Fruit fly (Drosophila melanogaster): ENCODE results near the gene IntS6.

Gene IntS6

DNA sequence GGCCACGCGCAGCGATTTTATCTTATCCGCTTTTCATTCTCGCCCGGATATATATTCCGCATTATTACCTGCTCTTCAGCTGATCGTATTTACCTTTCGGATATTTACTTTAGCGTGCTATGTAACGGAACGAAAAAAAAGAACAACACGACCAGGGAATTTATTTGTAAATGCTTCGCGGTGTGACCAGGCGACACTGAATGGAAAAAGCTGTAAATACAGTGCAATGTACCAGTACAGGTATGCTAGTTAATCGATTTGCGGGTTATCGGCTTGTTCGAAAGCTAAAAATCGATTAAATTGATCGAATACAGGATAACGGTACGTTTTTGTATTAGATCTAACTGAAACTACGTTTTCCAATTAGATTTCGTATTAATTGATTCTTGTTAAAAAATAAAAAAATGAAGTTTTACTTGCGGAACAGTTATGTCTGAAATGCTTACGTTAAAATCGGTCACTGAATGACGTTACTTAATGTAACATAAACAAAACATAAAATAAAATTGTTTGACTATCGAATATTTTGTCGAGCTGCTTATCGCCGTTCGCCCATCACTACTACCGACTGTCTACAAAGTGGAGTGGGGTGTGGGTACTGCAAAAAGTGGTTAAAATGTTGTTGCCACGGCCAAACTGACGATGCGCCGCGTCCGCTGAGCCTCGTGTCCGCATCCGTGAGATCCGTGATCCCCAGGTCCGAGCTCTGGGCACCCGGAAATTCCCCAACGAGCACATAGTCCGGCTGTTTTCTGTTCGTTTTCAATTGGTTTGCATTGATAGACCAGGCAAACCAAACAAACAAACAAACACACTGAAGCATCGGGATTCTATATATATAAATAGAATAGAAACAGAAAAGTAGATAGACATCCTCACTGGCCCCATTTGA is 17.2 kb upstream of the IntS6 start, which contains the start of the genes MAPk-Ak2 and CG42699 (continued):
- TF ChIP-seq spab (GFP tag; optimal IDR thresholded peaks at IDR 0.05) (peak; percentile 24), Smox (GFP tag; optimal IDR thresholded peaks at IDR 0.05) (no peak), CG10669 (GFP tag; optimal IDR thresholded peaks at IDR 0.05) (peak; percentile 58), ss (GFP tag; optimal IDR thresholded peaks at IDR 0.05) (peak; percentile 65 to 80), salr (GFP tag; optimal IDR thresholded peaks at IDR 0.05) (peak in 1 of 2 experiments; percentile 26), CG31627 (GFP tag; optimal IDR thresholded peaks at IDR 0.05) (no peak), CG6854 (GFP tag; optimal IDR thresholded peaks at IDR 0.05) (peak; percentile 66), CG11902 (GFP tag; optimal IDR thresholded peaks at IDR 0.05) (no peak), pdm3 (GFP tag; optimal IDR thresholded peaks at IDR 0.05) (peak; percentile 50), Met (GFP tag; optimal IDR thresholded peaks at IDR 0.05) (peak; percentile 54), fd85E (GFP tag; optimal IDR thresholded peaks at IDR 0.05) (no peak), Eip75B (GFP tag; optimal IDR thresholded peaks at IDR 0.05) (peak; percentile 38)

DNA sequence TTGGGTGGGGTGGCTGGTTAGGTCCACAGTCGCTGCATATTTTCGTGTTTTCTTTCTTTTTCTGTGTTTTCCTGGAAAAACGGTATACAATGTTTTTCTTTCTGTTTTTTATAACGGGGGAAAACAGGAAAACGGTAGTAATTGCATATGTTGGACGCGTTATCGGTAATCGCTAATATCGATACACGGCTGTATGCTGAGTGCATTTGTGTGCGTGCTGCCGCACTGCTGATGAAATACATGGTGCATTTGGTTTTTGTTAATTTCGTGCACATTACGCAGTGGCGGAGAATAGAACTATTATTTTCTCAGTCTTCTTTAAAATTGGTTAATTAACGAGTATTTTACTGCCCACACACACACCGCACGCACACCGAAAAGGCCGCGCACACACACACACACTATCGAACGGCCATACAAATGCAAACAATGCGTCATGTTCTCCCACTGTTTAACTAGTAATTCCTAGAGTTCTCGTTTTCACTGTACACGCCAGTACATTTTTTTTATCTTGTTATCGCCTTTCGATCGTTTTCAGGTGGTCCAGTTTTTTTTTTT is 16.5 kb upstream of the IntS6 start:
- TF ChIP-seq vri (GFP tag; optimal IDR thresholded peaks at IDR 0.05) = no peak
- peak; percentile 12; the same call in 1 of the 2 replicates for TF ChIP-seq CG15336 (GFP tag; IDR thresholded peaks at IDR 0.05)
- 0 out of 3 replicates have a peak, but pooled peaks have one; percentile 5 for TF ChIP-seq CG6163 (GFP tag; IDR thresholded peaks at IDR 0.05)

DNA sequence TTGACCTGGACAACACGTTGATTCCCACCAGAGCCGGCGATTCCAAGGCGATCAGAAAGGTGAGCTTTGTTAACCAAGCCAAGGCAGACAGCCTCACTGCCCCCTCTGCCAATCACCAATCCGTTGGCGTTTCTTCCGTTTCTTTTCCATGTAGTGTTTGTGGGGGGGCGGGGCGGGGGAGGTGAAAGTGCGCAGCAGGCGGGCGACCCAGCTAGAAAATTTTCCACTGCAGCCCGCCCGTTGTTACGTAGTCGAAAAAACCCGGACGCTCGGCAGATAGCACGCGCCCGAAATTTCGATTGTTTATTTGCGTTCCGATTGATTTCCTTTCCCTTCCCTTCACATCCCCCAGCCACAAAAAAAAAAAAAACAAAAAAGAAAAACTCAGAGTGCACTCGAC is 9.1 kb upstream of the IntS6 start:
- TF ChIP-seq vri (GFP tag; optimal IDR thresholded peaks at IDR 0.05) (peak; percentile 39), CG7368 (GFP tag; optimal IDR thresholded peaks at IDR 0.05) (no peak)

DNA sequence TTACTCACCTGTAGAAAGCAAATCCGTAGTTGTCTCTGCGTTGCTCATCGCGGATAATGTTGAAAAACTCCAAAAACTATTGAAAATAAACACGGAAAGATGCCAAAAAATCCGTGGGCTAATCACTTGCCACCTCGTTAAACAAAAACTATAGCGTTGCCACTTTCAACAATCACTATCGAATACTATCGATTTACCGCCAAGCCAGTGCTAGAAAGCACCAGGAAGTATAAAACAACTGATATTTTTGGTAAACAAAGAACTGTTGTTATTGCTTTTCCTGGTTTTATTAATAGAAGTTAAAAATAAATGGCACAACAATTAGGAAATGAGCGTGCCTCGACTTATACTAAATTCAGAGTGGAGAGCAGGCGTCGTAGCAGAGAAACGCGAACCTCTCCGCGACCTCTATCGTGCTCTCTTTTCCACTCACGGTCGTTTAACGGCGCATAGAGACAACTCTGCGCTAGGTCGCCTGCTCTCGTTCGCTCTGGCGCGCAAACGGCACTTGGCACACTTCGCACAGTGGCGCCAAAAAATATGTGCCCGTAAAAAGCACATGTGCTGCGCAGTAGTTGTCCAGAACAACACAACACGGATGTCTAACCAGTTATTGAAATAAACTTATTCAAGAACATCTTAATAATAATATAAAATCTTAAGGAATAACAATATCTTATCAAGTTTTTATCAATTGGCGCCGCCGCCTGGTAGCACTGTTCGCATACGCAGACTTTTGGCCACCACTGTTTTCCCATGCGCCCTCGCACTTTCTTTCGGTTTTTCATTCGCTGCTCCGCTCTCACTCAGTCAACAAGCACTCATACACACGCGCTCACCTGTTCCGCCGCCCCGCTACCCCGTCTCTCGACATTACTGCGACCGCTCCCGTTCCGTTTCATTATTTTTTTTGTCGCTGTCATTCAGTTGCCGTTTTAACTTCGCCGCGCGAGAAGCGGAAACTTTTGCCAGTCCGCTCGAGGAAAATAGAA is 8.1 kb upstream of the IntS6 start, which contains the start of the genes lin-52 and CG15771:
TSS of gene lin-52 (minus strand) at position 122 of the 992 bp plus-strand sequence.
TSS of gene CG15771 (plus strand) at position 738 of the 992 bp plus-strand sequence.
- TF ChIP-seq achi (GFP tag; optimal IDR thresholded peaks at IDR 0.05) = peak; percentile 95
- TF ChIP-seq CG16779 (tag; optimal IDR thresholded peaks at IDR 0.05) = peak; percentile 93
- peak; percentile 95 for TF ChIP-seq CG10631 (GFP tag; optimal IDR thresholded peaks at IDR 0.05)
- peak; percentile 92 for TF ChIP-seq CG31627 (GFP tag; optimal IDR thresholded peaks at IDR 0.05)
- TF ChIP-seq CG8119 (GFP tag; IDR thresholded peaks at IDR 0.05) = peak; percentile 98
- TF ChIP-seq CG10669 (GFP tag; optimal IDR thresholded peaks at IDR 0.05) = peak; percentile 95
- TF ChIP-seq Hr4 (GFP tag; optimal IDR thresholded peaks at IDR 0.05) = peak; percentile 93
- TF ChIP-seq spab (GFP tag; optimal IDR thresholded peaks at IDR 0.05) = peak; percentile 93
- peak; percentile 96 for TF ChIP-seq Met (GFP tag; optimal IDR thresholded peaks at IDR 0.05)
- peak; percentile 98 for TF ChIP-seq fkh (GFP tag; optimal IDR thresholded peaks at IDR 0.05)
- peak; percentile 95 for TF ChIP-seq lz (GFP tag; optimal IDR thresholded peaks at IDR 0.05)
- peak; percentile 96 for TF ChIP-seq esn (GFP tag; optimal IDR thresholded peaks at IDR 0.05)
- TF ChIP-seq Gug (GFP tag; IDR thresholded peaks at IDR 0.05) = peak; percentile 95
- peak; percentile 98 for TF ChIP-seq CG6808 (GFP tag; optimal IDR thresholded peaks at IDR 0.05)
- TF ChIP-seq Ets21C (GFP tag; optimal IDR thresholded peaks at IDR 0.05) = peak; percentile 86
- peak; percentile 96 for TF ChIP-seq CG6792 (GFP tag; optimal IDR thresholded peaks at IDR 0.05)
- peak; percentile 88 for TF ChIP-seq CG8319 (GFP tag; optimal IDR thresholded peaks at IDR 0.05)
- peak; percentile 93 for TF ChIP-seq topi (GFP tag; optimal IDR thresholded peaks at IDR 0.05)
- TF ChIP-seq Hr38 (GFP tag; optimal IDR thresholded peaks at IDR 0.05) = peak; percentile 16
- peak; percentile 92 for TF ChIP-seq Blimp-1 (GFP tag; optimal IDR thresholded peaks at IDR 0.05)
- TF ChIP-seq dsx (GFP tag; optimal IDR thresholded peaks at IDR 0.05; ENCODE audit: poor library complexity, severe bottlenecking) = peak; percentile 92
- TF ChIP-seq fd59A (GFP tag; optimal IDR thresholded peaks at IDR 0.05) = peak; percentile 94
- TF ChIP-seq svp (GFP tag) = peak; percentile 97
- peak; percentile 92 for TF ChIP-seq cyc (GFP tag; optimal IDR thresholded peaks at IDR 0.05)
- peak; percentile 95 for TF ChIP-seq eg (GFP tag; IDR thresholded peaks at IDR 0.05)
- TF ChIP-seq dac (GFP tag; optimal IDR thresholded peaks at IDR 0.05) = peak; percentile 96
- peak; percentile 93 for TF ChIP-seq Ets96B (tag; optimal IDR thresholded peaks at IDR 0.05)
- TF ChIP-seq CG1621 (tag; optimal IDR thresholded peaks at IDR 0.05) = peak; percentile 83
